Worm (Caenorhabditis elegans): Measurements from ENCODE around the gene osm-6.
A peak's percentile ranks its signal among the peaks of the same experiment; 100 is the strongest.

DNA sequence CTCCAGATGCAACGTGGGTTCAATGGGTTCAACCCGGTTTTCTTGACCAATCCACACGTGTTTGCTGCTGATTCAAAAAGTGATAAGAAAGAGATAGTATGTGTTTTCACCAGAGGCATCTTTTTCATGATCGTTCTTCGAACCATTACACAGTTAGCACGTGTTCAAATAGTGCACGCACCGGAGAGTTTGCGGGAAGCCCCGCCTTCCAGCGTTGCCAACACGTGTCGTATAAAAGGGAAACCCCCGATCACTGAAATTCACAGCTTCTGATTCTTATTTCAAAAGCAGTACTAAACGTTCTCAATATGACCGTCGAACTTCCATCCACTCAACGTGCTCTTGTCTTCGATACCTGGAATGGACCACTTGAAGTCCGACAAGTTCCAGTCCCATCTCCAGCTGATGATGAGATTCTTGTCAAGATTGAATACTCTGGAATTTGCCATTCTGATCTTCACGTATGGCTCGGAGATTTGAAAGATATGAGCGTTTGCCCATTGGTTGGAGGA, 39.2 kb downstream of the osm-6 start, which contains the start of gene adh-1:
- no peak for TF ChIP-seq nhr-237 (tag; optimal IDR thresholded peaks at IDR 0.05)
- no peak for TF ChIP-seq zag-1 (tag; optimal IDR thresholded peaks at IDR 0.05)
- TF ChIP-seq nfya-1 (tag; optimal IDR thresholded peaks at IDR 0.05; ENCODE audit: insufficient read depth) = peak; percentile 59
- TF ChIP-seq mdl-1 (tag; optimal IDR thresholded peaks at IDR 0.05) = peak; percentile 94
- TF ChIP-seq R02D3.7 (tag; optimal IDR thresholded peaks at IDR 0.05) = no peak
- TF ChIP-seq unc-62 (GFP tag; optimal IDR thresholded peaks at IDR 0.05) = no peak
- peak; percentile 70 for TF ChIP-seq pha-4 (tag; optimal IDR thresholded peaks at IDR 0.05)
- peak; percentile 96 for TF ChIP-seq jun-1 (tag; optimal IDR thresholded peaks at IDR 0.05)
- TF ChIP-seq pqm-1 (tag; optimal IDR thresholded peaks at IDR 0.05) = peak; percentile 98
- no peak for TF ChIP-seq nhr-11 (tag; optimal IDR thresholded peaks at IDR 0.05)
- no peak for TF ChIP-seq egl-27 (tag; optimal IDR thresholded peaks at IDR 0.05)
- TF ChIP-seq lin-39 (tag; optimal IDR thresholded peaks at IDR 0.05) = no peak
- peak; percentile 47 for TF ChIP-seq elt-2 (tag; optimal IDR thresholded peaks at IDR 0.05)
